Fruit fly (Drosophila melanogaster): ENCODE data around the gene Mst36Fb.

DNA sequence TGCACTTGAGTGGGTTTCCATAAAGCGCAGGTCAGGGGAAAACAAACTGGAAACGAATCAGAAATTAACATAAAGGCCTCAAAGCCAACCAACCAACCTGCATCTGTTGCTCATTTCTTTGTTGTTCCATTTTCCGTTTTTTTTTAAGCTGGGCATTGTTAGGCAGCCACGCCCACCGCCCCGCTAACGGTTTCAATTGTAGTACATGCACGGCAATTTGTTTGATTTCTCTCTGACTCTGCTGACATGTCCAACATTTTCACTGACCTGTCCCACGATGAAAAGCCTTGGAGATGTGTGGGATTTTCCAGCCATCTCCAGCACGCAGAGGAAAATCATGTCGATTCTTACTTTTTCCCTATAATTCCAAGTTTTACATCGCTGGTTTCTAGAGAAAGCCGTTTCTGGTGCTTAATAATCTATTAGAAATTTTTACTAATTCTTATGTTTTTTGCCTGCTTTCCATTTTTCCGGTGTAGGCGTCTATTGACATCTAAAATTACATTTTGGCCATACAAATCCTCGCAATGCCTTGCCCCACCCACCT, 18.1 kb downstream of the Mst36Fb start:
- TF ChIP-seq CG8478 (optimal IDR thresholded peaks at IDR 0.05) (no peak), psq (optimal IDR thresholded peaks at IDR 0.05) (no peak), pan (optimal IDR thresholded peaks at IDR 0.05) (no peak), usp (GFP tag; optimal IDR thresholded peaks at IDR 0.05) (no peak), EcR (GFP tag; optimal IDR thresholded peaks at IDR 0.05) (no peak), Dll (optimal IDR thresholded peaks at IDR 0.05) (no peak)

Data from whole organism.